Worm (Caenorhabditis elegans): ENCODE measurements around the gene clc-20.

The clc-20 gene

DNA sequence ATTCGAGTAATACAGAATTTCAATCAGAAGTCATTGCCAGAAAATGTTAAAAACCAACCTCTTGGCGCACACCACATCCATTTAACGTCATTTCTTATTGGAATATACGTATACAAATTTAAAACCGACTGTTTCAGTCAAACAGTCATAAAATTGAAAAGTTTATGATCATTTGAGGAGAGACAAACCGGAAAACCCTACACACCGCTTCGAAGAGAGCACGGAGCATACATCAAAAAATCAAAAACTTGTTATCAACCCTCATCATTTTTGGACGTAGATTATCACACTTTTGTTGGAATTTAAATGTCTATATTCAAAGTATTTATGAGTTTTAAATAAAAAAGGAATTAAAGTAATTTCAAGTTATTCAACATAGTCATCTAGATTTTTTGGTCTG lies 18.6 kb downstream of the clc-20 start, which contains the start of gene T24C4.10:
Gene T24C4.10 (minus strand): TSS at position 230 of the 400 bp plus-strand sequence.
- TF ChIP-seq ets-7 (tag; optimal IDR thresholded peaks at IDR 0.05), result no peak
- TF ChIP-seq aly-1 (tag; optimal IDR thresholded peaks at IDR 0.05), result no peak
- no peak for TF ChIP-seq B0310.2 (tag; optimal IDR thresholded peaks at IDR 0.05)
- TF ChIP-seq flt-1 (GFP tag; IDR thresholded peaks at IDR 0.05), result no peak
- TF ChIP-seq sea-1 (GFP tag; conservative IDR thresholded peaks at IDR 0.05), result no peak
- TF ChIP-seq scrt-1 (GFP tag; IDR thresholded peaks at IDR 0.05), result no peak
- no peak for TF ChIP-seq pes-1 (GFP tag; IDR thresholded peaks at IDR 0.05)
- no peak for TF ChIP-seq ceh-13 (GFP tag; optimal IDR thresholded peaks at IDR 0.05)
- no peak for TF ChIP-seq hmg-4 (GFP tag; optimal IDR thresholded peaks at IDR 0.05)
- TF ChIP-seq F13C5.2 (tag; optimal IDR thresholded peaks at IDR 0.05), result no peak
- TF ChIP-seq tbx-11 (GFP tag; IDR thresholded peaks at IDR 0.05), result no peak
- no peak for TF ChIP-seq ceh-36 (tag; optimal IDR thresholded peaks at IDR 0.05)
- no peak for TF ChIP-seq hnd-1 (tag; optimal IDR thresholded peaks at IDR 0.05)
- TF ChIP-seq hmbx-1 (tag; optimal IDR thresholded peaks at IDR 0.05), result no peak

DNA sequence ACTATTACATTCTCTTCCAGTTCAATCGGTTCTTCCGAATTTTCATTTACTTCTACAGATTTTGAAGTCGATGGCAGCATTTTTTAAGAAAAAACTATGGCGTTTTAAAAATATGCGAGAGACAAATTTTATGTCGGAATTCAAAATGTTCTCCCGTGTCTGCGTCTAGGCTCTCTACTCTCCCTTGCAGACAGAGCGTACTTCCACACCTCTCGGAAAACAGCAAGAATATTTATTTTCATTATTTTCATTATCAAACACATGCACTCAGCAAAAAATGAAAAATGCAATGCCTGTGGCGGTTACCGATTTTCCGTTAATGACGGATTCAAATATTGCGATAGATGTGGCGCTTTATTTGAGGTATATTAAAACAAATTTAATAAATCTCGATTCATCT lies 23.1 kb downstream of the clc-20 start, which contains the start of the genes ztf-18 and F23H11.2:
Gene ztf-18 (minus strand): TSS at position 188 of the 400 bp plus-strand sequence.
Gene F23H11.2 (plus strand): TSS at position 223 of the 400 bp plus-strand sequence.
- TF ChIP-seq tra-4 (tag; optimal IDR thresholded peaks at IDR 0.05) (no peak), hmg-4 (GFP tag; optimal IDR thresholded peaks at IDR 0.05) (no peak)

DNA sequence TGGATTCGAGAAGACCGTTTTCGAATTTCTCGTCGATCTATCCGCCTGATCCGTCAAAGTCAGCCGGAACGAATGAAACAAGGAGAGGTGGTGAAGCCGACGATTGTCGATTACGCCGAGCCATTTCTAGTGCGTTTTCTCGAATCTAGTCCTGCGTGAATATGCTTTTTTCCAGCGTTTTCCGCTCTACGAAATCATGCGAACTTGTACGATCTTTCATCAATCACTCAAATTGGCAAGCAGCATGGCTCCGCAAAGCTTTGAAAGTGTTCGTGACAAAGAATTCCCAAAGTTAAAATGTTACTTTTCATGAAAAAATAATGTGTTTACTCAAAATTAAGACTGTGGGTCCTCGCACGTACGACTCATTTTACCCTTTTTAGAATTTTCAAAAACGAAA lies 24.5 kb downstream of the clc-20 start:
- TF ChIP-seq aly-1 (tag; optimal IDR thresholded peaks at IDR 0.05) (no peak), F13C5.2 (tag; optimal IDR thresholded peaks at IDR 0.05) (no peak), pes-1 (GFP tag; IDR thresholded peaks at IDR 0.05) (no peak), ceh-36 (tag; optimal IDR thresholded peaks at IDR 0.05) (no peak), tbx-11 (GFP tag; IDR thresholded peaks at IDR 0.05) (no peak), ama-1 (optimal IDR thresholded peaks at IDR 0.05) (no peak), ets-7 (tag; optimal IDR thresholded peaks at IDR 0.05) (no peak), hnd-1 (tag; optimal IDR thresholded peaks at IDR 0.05) (no peak), ceh-13 (GFP tag; optimal IDR thresholded peaks at IDR 0.05) (no peak), hmg-4 (GFP tag; optimal IDR thresholded peaks at IDR 0.05) (no peak), tbx-37 (GFP tag; conservative IDR thresholded peaks at IDR 0.05) (no peak), scrt-1 (GFP tag; IDR thresholded peaks at IDR 0.05) (no peak), hmbx-1 (tag; optimal IDR thresholded peaks at IDR 0.05) (no peak), tra-4 (tag; optimal IDR thresholded peaks at IDR 0.05) (no peak), sea-1 (GFP tag; conservative IDR thresholded peaks at IDR 0.05) (no peak), B0310.2 (tag; optimal IDR thresholded peaks at IDR 0.05) (no peak), flt-1 (GFP tag; IDR thresholded peaks at IDR 0.05) (no peak)

DNA sequence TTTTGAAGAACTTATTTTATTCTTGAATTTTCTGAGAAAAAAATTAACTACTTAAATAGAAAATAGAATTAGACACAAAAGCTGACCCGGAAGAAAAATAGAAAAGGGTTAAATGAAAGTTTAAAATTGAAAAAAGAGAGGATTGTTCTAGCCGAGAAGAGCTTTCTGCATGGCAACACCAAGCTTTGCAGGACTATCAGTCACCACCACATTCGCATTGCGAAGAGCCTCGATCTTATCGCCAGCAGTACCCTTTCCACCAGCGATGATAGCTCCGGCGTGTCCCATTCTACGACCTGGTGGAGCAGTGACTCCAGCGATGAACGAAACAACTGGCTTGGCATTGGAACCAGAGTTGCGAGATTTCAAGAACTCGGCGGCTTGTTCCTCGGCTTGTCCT lies 27.8 kb downstream of the clc-20 start:
- no peak for TF ChIP-seq ceh-13 (GFP tag; optimal IDR thresholded peaks at IDR 0.05)
- no peak for TF ChIP-seq tra-4 (tag; optimal IDR thresholded peaks at IDR 0.05)
- no peak for TF ChIP-seq tbx-37 (GFP tag; conservative IDR thresholded peaks at IDR 0.05)
- TF ChIP-seq hmbx-1 (tag; optimal IDR thresholded peaks at IDR 0.05), result no peak
- TF ChIP-seq F13C5.2 (tag; optimal IDR thresholded peaks at IDR 0.05), result no peak
- no peak for TF ChIP-seq hmg-4 (GFP tag; optimal IDR thresholded peaks at IDR 0.05)
- TF ChIP-seq sea-1 (GFP tag; conservative IDR thresholded peaks at IDR 0.05), result no peak
- no peak for TF ChIP-seq B0310.2 (tag; optimal IDR thresholded peaks at IDR 0.05)
- TF ChIP-seq pes-1 (GFP tag; IDR thresholded peaks at IDR 0.05), result no peak
- no peak for TF ChIP-seq aly-1 (tag; optimal IDR thresholded peaks at IDR 0.05)
- no peak for TF ChIP-seq flt-1 (GFP tag; IDR thresholded peaks at IDR 0.05)
- no peak for TF ChIP-seq tbx-11 (GFP tag; IDR thresholded peaks at IDR 0.05)
- TF ChIP-seq ceh-36 (tag; optimal IDR thresholded peaks at IDR 0.05), result no peak
- no peak for TF ChIP-seq scrt-1 (GFP tag; IDR thresholded peaks at IDR 0.05)
- no peak for TF ChIP-seq ama-1 (optimal IDR thresholded peaks at IDR 0.05)
- no peak for TF ChIP-seq ets-7 (tag; optimal IDR thresholded peaks at IDR 0.05)
- TF ChIP-seq hnd-1 (tag; optimal IDR thresholded peaks at IDR 0.05), result no peak

DNA sequence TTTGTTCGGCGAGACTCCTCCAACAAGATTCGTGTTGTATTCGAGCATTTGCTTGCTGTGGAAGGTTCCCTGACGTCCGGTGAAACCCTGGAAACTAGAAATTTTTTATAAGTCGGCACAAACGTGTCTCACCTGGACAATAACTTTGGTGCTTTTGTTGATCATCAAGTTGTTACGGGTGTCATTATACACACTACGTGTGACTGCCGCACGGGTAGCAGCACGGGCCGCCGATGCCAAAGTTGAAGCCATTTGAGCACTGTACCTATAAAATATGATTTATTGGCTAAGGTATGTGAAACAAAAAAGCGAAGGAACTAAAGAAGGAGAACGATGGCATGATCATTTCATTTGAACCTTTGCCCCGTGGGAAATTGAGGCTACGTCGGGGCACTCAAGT lies 28.8 kb downstream of the clc-20 start, which contains the start of gene sucl-2:
Gene sucl-2 (minus strand): TSS at position 265 of the 400 bp plus-strand sequence.
- TF ChIP-seq tra-4 (tag; optimal IDR thresholded peaks at IDR 0.05), result no peak
- no peak for TF ChIP-seq pes-1 (GFP tag; IDR thresholded peaks at IDR 0.05)
- no peak for TF ChIP-seq ceh-36 (tag; optimal IDR thresholded peaks at IDR 0.05)
- no peak for TF ChIP-seq hmg-4 (GFP tag; optimal IDR thresholded peaks at IDR 0.05)
- TF ChIP-seq sea-1 (GFP tag; conservative IDR thresholded peaks at IDR 0.05), result no peak

DNA sequence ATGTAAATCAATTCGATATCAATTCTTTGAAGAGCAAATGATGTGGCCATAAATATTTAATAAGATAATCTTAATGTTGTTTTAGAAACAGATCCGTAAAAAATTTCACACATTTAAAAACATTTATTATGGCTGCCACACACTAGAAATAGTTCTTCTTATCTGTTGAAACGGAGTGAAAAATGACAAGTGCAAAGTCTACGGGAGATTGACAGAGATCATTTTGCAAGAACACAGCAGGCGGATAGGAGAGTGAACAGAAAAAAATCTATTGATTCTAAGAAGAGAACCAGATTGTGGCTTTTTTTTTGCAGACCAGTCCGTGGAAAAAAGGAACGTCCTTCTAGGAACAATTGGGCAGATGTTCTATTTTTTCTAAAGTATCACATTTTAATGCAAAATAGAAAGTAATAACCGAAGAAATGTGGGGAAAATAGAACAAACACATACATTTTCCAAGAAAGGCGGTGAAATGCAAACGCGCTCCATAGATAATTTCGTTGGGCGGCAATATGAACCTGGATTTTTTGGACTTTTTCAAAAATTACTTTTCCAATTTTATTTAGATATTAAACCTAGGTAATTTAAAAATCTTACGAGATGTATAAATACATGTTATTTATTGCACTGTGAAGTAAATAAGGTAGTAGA lies 29.3 kb downstream of the clc-20 start:
- TF ChIP-seq tbx-37 (GFP tag; conservative IDR thresholded peaks at IDR 0.05) (no peak), ama-1 (optimal IDR thresholded peaks at IDR 0.05) (no peak)

DNA sequence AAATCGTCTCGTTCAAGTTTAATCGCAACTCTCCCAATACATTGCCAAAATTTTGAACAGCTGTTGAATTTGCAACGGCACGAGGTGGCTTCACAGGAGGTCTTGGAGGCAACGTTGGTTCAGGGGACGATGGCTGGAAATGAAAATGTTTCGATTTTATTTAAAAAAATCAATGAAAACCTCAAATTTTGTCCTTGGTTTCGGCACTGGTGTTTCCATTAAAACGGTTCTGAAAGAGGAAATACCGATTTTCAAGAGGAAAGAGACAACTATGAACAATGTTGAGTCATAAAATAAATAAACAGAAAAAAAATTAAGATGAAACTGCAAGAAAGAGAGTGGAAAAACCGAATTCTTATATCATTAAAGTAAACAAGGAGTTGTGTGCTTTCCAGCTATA lies 34.9 kb downstream of the clc-20 start, which contains the start of gene F23H11.4:
Gene F23H11.4 (minus strand): TSS at position 229 of the 400 bp plus-strand sequence.
- TF ChIP-seq tbx-11 (GFP tag; IDR thresholded peaks at IDR 0.05), result no peak

DNA sequence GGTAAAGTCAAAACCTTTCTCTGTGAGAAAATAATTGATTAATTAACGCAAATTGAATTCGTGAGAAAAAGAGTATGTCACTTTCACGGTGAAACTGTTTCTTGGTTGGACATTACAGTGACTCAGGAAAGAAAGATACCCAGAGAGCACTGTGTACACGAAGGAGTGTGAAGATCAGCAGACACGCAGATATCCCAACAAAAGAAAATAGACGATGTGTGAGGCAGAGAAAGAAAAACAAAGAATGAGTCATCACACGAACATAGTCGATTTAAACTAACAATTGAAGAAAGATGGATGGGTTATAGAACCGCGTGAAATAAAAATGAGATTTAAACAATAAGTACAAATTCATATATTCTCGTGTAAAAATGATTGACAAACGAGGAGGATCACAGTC lies 35.6 kb downstream of the clc-20 start:
- TF ChIP-seq tbx-37 (GFP tag; conservative IDR thresholded peaks at IDR 0.05) (no peak), hnd-1 (tag; optimal IDR thresholded peaks at IDR 0.05) (no peak), hmg-4 (GFP tag; optimal IDR thresholded peaks at IDR 0.05) (no peak), ama-1 (optimal IDR thresholded peaks at IDR 0.05) (no peak), pes-1 (GFP tag; IDR thresholded peaks at IDR 0.05) (no peak), ceh-36 (tag; optimal IDR thresholded peaks at IDR 0.05) (no peak), sea-1 (GFP tag; conservative IDR thresholded peaks at IDR 0.05) (no peak), flt-1 (GFP tag; IDR thresholded peaks at IDR 0.05) (no peak), aly-1 (tag; optimal IDR thresholded peaks at IDR 0.05) (no peak), ceh-13 (GFP tag; optimal IDR thresholded peaks at IDR 0.05) (no peak), hmbx-1 (tag; optimal IDR thresholded peaks at IDR 0.05) (no peak), B0310.2 (tag; optimal IDR thresholded peaks at IDR 0.05) (no peak), scrt-1 (GFP tag; IDR thresholded peaks at IDR 0.05) (no peak), F13C5.2 (tag; optimal IDR thresholded peaks at IDR 0.05) (no peak), tbx-11 (GFP tag; IDR thresholded peaks at IDR 0.05) (no peak), tra-4 (tag; optimal IDR thresholded peaks at IDR 0.05) (no peak), ets-7 (tag; optimal IDR thresholded peaks at IDR 0.05) (no peak)

Data from whole organism, early embryonic.